Comparison of ENCODE assay signal across 4 fruit fly cellular contexts in the genomic region with DNA sequence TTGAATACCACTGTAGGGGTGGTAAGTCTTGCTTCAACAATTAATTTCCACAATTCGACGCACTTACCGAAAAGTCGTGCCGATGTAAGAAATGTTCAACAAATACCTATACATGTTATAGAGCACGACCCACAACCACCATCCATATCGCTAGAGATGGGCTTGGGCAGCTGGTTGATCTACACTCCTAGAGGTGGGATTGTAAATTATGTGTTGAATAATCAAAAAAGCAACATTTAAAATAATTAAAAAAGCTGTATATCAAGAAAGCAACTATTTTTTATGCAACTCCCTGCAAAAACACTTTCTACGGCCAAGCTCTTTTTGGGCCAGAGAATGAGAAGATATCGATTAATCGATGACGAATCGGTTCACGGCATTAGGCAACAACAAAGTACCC.
A peak's percentile ranks its signal among the peaks of the same experiment; 100 is the strongest.
TF ChIP-seq lines count a peak whose summit lies in the region.

A gene (minus strand): TSS at position 174 of the 400 bp plus-strand sequence.
A gene (minus strand): TSS at position 290 of the 400 bp plus-strand sequence.
A gene (plus strand): TSS at position 376 of the 400 bp plus-strand sequence.

TF ChIP-seq in whole organism, adult, 20 proteins besides CTCF, POLR2A, EP300 and RAD21 (continued from another document):
- peak; percentile 73 for TF ChIP-seq kay (GFP tag; lab: Kevin White, UChicago; ENCODE audit: borderline replicate concordance)
- TF ChIP-seq CG5204 (GFP tag; optimal IDR thresholded peaks at IDR 0.05; lab: Kevin White, UChicago) = no peak
- TF ChIP-seq CG12768 (GFP tag; optimal IDR thresholded peaks at IDR 0.05; lab: Kevin White, UChicago) = peak; percentile 63

TF ChIP-seq in whole organism, embryonic, 481 proteins besides CTCF, POLR2A, EP300 and RAD21 (continued from another document and continues in another):
- TF ChIP-seq Fer2 (tag; optimal IDR thresholded peaks at IDR 0.05; lab: Kevin White, UChicago) (peak; percentile 64), CG17361 (GFP tag; IDR thresholded peaks at IDR 0.05; lab: Robert Waterston, UW) (no peak; the same call in 1 of the 3 replicates), CG3726 (GFP tag; IDR thresholded peaks at IDR 0.05; lab: Robert Waterston, UW) (0 out of 3 replicates have a peak, but pooled peaks have one; percentile 25), pita (GFP tag; optimal IDR thresholded peaks at IDR 0.05; lab: Kevin White, UChicago) (no peak), CoRest (tag; optimal IDR thresholded peaks at IDR 0.05; lab: Kevin White, UChicago) (no peak), CG32767 (GFP tag; IDR thresholded peaks at IDR 0.05; lab: Robert Waterston, UW) (peak; percentile 89), gem (tag; optimal IDR thresholded peaks at IDR 0.05; lab: Kevin White, UChicago) (peak; percentile 91), CG16815 (GFP tag; optimal IDR thresholded peaks at IDR 0.05; lab: Kevin White, UChicago) (peak; percentile 72), lmd (GFP tag; IDR thresholded peaks at IDR 0.05; lab: Robert Waterston, UW) (peak; percentile 71), CG14965 (GFP tag; optimal IDR thresholded peaks at IDR 0.05; lab: Kevin White, UChicago; ENCODE audit: borderline replicate concordance) (peak; percentile 48), dmrt99B (tag; optimal IDR thresholded peaks at IDR 0.05; lab: Kevin White, UChicago) (no peak), Oli (tag; optimal IDR thresholded peaks at IDR 0.05; lab: Kevin White, UChicago) (no peak), nmo (GFP tag; optimal IDR thresholded peaks at IDR 0.05; lab: Kevin White, UChicago) (peak; percentile 94), pum (GFP tag; optimal IDR thresholded peaks at IDR 0.05; lab: Kevin White, UChicago) (peak; percentile 89), crc (GFP tag; optimal IDR thresholded peaks at IDR 0.05; lab: Kevin White, UChicago) (peak; percentile 84), Ets65A (GFP tag; lab: Kevin White, UChicago) (peak; percentile 99), Ada2b (GFP tag; IDR thresholded peaks at IDR 0.05; lab: Robert Waterston, UW) (peak; percentile 73), CG18476 (GFP tag; optimal IDR thresholded peaks at IDR 0.05; lab: Kevin White, UChicago) (peak; percentile 86), Atf6 (GFP tag; IDR thresholded peaks at IDR 0.05; lab: Robert Waterston, UW) (peak; percentile 78), CG11723 (GFP tag; optimal IDR thresholded peaks at IDR 0.05; lab: Kevin White, UChicago) (no peak), gcm2 (GFP tag; optimal IDR thresholded peaks at IDR 0.05; lab: Kevin White, UChicago) (peak; percentile 76), CG10462 (GFP tag; optimal IDR thresholded peaks at IDR 0.05; lab: Kevin White, UChicago) (peak; percentile 86), pfk (GFP tag; optimal IDR thresholded peaks at IDR 0.05; lab: Kevin White, UChicago) (peak; percentile 18), CG18262 (tag; optimal IDR thresholded peaks at IDR 0.05; lab: Kevin White, UChicago) (no peak), slp2 (GFP tag; optimal IDR thresholded peaks at IDR 0.05; lab: Kevin White, UChicago) (peak; percentile 70), Neu2 (GFP tag; optimal IDR thresholded peaks at IDR 0.05; lab: Kevin White, UChicago; ENCODE audit: borderline replicate concordance) (peak; percentile 60), prd (optimal IDR thresholded peaks at IDR 0.05; lab: Kevin White, UChicago) (no peak), prd (GFP tag; IDR thresholded peaks at IDR 0.05; lab: Robert Waterston, UW) (peak; percentile 92), Atf-2 (GFP tag; optimal IDR thresholded peaks at IDR 0.05; lab: Kevin White, UChicago) (peak; percentile 83), tup (GFP tag; optimal IDR thresholded peaks at IDR 0.05; lab: Kevin White, UChicago) (peak; percentile 84), Dip3 (GFP tag; optimal IDR thresholded peaks at IDR 0.05; lab: Kevin White, UChicago) (peak; percentile 93), CG16813 (GFP tag; IDR thresholded peaks at IDR 0.05; lab: Robert Waterston, UW; ENCODE audit: partially characterized antibody) (peak; percentile 95), jing (GFP tag; optimal IDR thresholded peaks at IDR 0.05; lab: Kevin White, UChicago) (no peak), CG17568 (GFP tag; optimal IDR thresholded peaks at IDR 0.05; lab: Kevin White, UChicago) (no peak), CG31388 (GFP tag; optimal IDR thresholded peaks at IDR 0.05; lab: Kevin White, UChicago) (peak; percentile 54), CG9876 (GFP tag; optimal IDR thresholded peaks at IDR 0.05; lab: Kevin White, UChicago) (peak; percentile 67), Xrp1 (GFP tag; IDR thresholded peaks at IDR 0.05; lab: Robert Waterston, UW) (peak; percentile 90), bigmax (GFP tag; optimal IDR thresholded peaks at IDR 0.05; lab: Kevin White, UChicago) (no peak), CG14667 (GFP tag; IDR thresholded peaks at IDR 0.05; lab: Robert Waterston, UW) (peak; percentile 70), so (GFP tag; IDR thresholded peaks at IDR 0.05; lab: Robert Waterston, UW) (peak; percentile 63; the same call in 1 of the 3 replicates)

TF ChIP-seq in whole organism, prepupa, 60 proteins besides CTCF, POLR2A, EP300 and RAD21 (continued from another document):
- no peak for TF ChIP-seq net (GFP tag; optimal IDR thresholded peaks at IDR 0.05; lab: Kevin White, UChicago)
- TF ChIP-seq CG8119 (GFP tag; IDR thresholded peaks at IDR 0.05; lab: Robert Waterston, UW) = no peak; the same call in none of the 3 replicates
- TF ChIP-seq CG10631 (GFP tag; optimal IDR thresholded peaks at IDR 0.05; lab: Kevin White, UChicago) = peak; percentile 85
- TF ChIP-seq topi (GFP tag; optimal IDR thresholded peaks at IDR 0.05; lab: Kevin White, UChicago) = no peak
- no peak for TF ChIP-seq fkh (GFP tag; optimal IDR thresholded peaks at IDR 0.05; lab: Kevin White, UChicago)
- peak; percentile 37 for TF ChIP-seq fd59A (GFP tag; optimal IDR thresholded peaks at IDR 0.05; lab: Kevin White, UChicago)
- TF ChIP-seq eg (GFP tag; IDR thresholded peaks at IDR 0.05; lab: Robert Waterston, UW) = peak; percentile 78
- TF ChIP-seq Lpt (GFP tag; optimal IDR thresholded peaks at IDR 0.05; lab: Kevin White, UChicago) = peak; percentile 50
- TF ChIP-seq cyc (GFP tag; optimal IDR thresholded peaks at IDR 0.05; lab: Kevin White, UChicago) = peak; percentile 85
- TF ChIP-seq CG16779 (tag; optimal IDR thresholded peaks at IDR 0.05; lab: Kevin White, UChicago) = no peak
- peak; percentile 53 for TF ChIP-seq fd85E (GFP tag; optimal IDR thresholded peaks at IDR 0.05; lab: Kevin White, UChicago)
- TF ChIP-seq Ets21C (GFP tag; optimal IDR thresholded peaks at IDR 0.05; lab: Kevin White, UChicago) = peak; percentile 81
- TF ChIP-seq Hr38 (GFP tag; optimal IDR thresholded peaks at IDR 0.05; lab: Kevin White, UChicago) = peak; percentile 69
- TF ChIP-seq Sox14 (GFP tag; optimal IDR thresholded peaks at IDR 0.05; lab: Kevin White, UChicago) = peak; percentile 88
- peak; percentile 73 for TF ChIP-seq CG34406 (GFP tag; optimal IDR thresholded peaks at IDR 0.05; lab: Kevin White, UChicago)
- TF ChIP-seq CG6163 (GFP tag; IDR thresholded peaks at IDR 0.05; lab: Robert Waterston, UW) = peak; percentile 81
- TF ChIP-seq CG4318 (GFP tag; optimal IDR thresholded peaks at IDR 0.05; lab: Kevin White, UChicago) = no peak
- TF ChIP-seq Met (GFP tag; optimal IDR thresholded peaks at IDR 0.05; lab: Kevin White, UChicago) = no peak
- TF ChIP-seq CG3919 (GFP tag; optimal IDR thresholded peaks at IDR 0.05; lab: Kevin White, UChicago) = no peak
- TF ChIP-seq CG11762 (GFP tag; optimal IDR thresholded peaks at IDR 0.05; lab: Kevin White, UChicago; ENCODE audit: insufficient read depth) = peak; percentile 4
- TF ChIP-seq CG11294 (GFP tag; IDR thresholded peaks at IDR 0.05; lab: Robert Waterston, UW) = peak; percentile 37; the same call in 1 of the 2 replicates
- TF ChIP-seq CG31627 (GFP tag; optimal IDR thresholded peaks at IDR 0.05; lab: Kevin White, UChicago) = peak; percentile 89
- no peak for TF ChIP-seq Sox102F (GFP tag; optimal IDR thresholded peaks at IDR 0.05; lab: Kevin White, UChicago)
- TF ChIP-seq Sox15 (GFP tag; optimal IDR thresholded peaks at IDR 0.05; lab: Kevin White, UChicago) = peak; percentile 65
- no peak for TF ChIP-seq vri (GFP tag; optimal IDR thresholded peaks at IDR 0.05; lab: Kevin White, UChicago)
- peak; percentile 58 for TF ChIP-seq CG8319 (GFP tag; optimal IDR thresholded peaks at IDR 0.05; lab: Kevin White, UChicago)
- TF ChIP-seq CG6792 (GFP tag; optimal IDR thresholded peaks at IDR 0.05; lab: Kevin White, UChicago) = peak; percentile 84
- TF ChIP-seq CG10669 (GFP tag; optimal IDR thresholded peaks at IDR 0.05; lab: Kevin White, UChicago) = no peak
- TF ChIP-seq Eip93F (GFP tag; optimal IDR thresholded peaks at IDR 0.05; lab: Kevin White, UChicago) = no peak
- no peak for TF ChIP-seq CG6808 (GFP tag; optimal IDR thresholded peaks at IDR 0.05; lab: Kevin White, UChicago)
- TF ChIP-seq CG32006 (GFP tag; optimal IDR thresholded peaks at IDR 0.05; lab: Kevin White, UChicago) = no peak
- no peak for TF ChIP-seq CG6854 (GFP tag; optimal IDR thresholded peaks at IDR 0.05; lab: Kevin White, UChicago)
- TF ChIP-seq esn (GFP tag; optimal IDR thresholded peaks at IDR 0.05; lab: Kevin White, UChicago) = peak; percentile 90
- TF ChIP-seq CG9139 (GFP tag; optimal IDR thresholded peaks at IDR 0.05; lab: Kevin White, UChicago) = no peak
- no peak for TF ChIP-seq ss (GFP tag; optimal IDR thresholded peaks at IDR 0.05; lab: Kevin White, UChicago)
- TF ChIP-seq Ets96B (tag; optimal IDR thresholded peaks at IDR 0.05; lab: Kevin White, UChicago) = no peak
- TF ChIP-seq CG3032 (tag; optimal IDR thresholded peaks at IDR 0.05; lab: Kevin White, UChicago) = peak; percentile 78
- peak; percentile 67 for TF ChIP-seq CG8632 (GFP tag; optimal IDR thresholded peaks at IDR 0.05; lab: Kevin White, UChicago)
- TF ChIP-seq dac (GFP tag; optimal IDR thresholded peaks at IDR 0.05; lab: Kevin White, UChicago) = no peak
- no peak for TF ChIP-seq spab (GFP tag; optimal IDR thresholded peaks at IDR 0.05; lab: Kevin White, UChicago)
- peak; percentile 87 for TF ChIP-seq Smox (GFP tag; optimal IDR thresholded peaks at IDR 0.05; lab: Kevin White, UChicago)

TF ChIP-seq in whole organism, wandering third instar larva, 38 proteins besides CTCF, POLR2A, EP300 and RAD21 (continued from another document):
- no peak for TF ChIP-seq Dfd (GFP tag; optimal IDR thresholded peaks at IDR 0.05; lab: Kevin White, UChicago)
- peak; percentile 76 for TF ChIP-seq CG32264 (GFP tag; optimal IDR thresholded peaks at IDR 0.05; lab: Kevin White, UChicago)
- no peak for TF ChIP-seq pan (optimal IDR thresholded peaks at IDR 0.05; lab: Kevin White, UChicago)
- no peak for TF ChIP-seq Abd-B (GFP tag; optimal IDR thresholded peaks at IDR 0.05; lab: Kevin White, UChicago)
- TF ChIP-seq tai (GFP tag; optimal IDR thresholded peaks at IDR 0.05; lab: Kevin White, UChicago) = no peak
- TF ChIP-seq psq (GFP tag; optimal IDR thresholded peaks at IDR 0.05; lab: Kevin White, UChicago) = peak; percentile 80
- peak; percentile 78 for TF ChIP-seq Hr83 (GFP tag; optimal IDR thresholded peaks at IDR 0.05; lab: Kevin White, UChicago; ENCODE audit: poor library complexity, severe bottlenecking)
- TF ChIP-seq ey (GFP tag; optimal IDR thresholded peaks at IDR 0.05; lab: Kevin White, UChicago) = peak; percentile 91
- TF ChIP-seq OdsH (GFP tag; optimal IDR thresholded peaks at IDR 0.05; lab: Kevin White, UChicago) = peak; percentile 88
- no peak for TF ChIP-seq Dif (GFP tag; optimal IDR thresholded peaks at IDR 0.05; lab: Kevin White, UChicago; ENCODE audit: partially characterized antibody)
- TF ChIP-seq lola (GFP tag; optimal IDR thresholded peaks at IDR 0.05; lab: Kevin White, UChicago) = no peak
- peak; percentile 97 for TF ChIP-seq Jra (GFP tag; optimal IDR thresholded peaks at IDR 0.05; lab: Kevin White, UChicago)
- no peak for TF ChIP-seq brk (GFP tag; optimal IDR thresholded peaks at IDR 0.05; lab: Kevin White, UChicago)
- TF ChIP-seq Myc (optimal IDR thresholded peaks at IDR 0.05; lab: Kevin White, UChicago) = no peak
- peak; percentile 90 for TF ChIP-seq br (GFP tag; optimal IDR thresholded peaks at IDR 0.05; lab: Kevin White, UChicago)
- TF ChIP-seq foxo (GFP tag; optimal IDR thresholded peaks at IDR 0.05; lab: Kevin White, UChicago) = peak; percentile 76 to 95
TF ChIP-seq in whole organism, wandering third instar larva: peak in this region for 15.
